Fruit fly (Drosophila melanogaster): Measurements from ENCODE around the gene tgo.

dm6 chr3R:9001720-9002240 lies 18.0 kb downstream of the tgo start:
- no peak for TF ChIP-seq bab2 (GFP tag; optimal IDR thresholded peaks at IDR 0.05)
- TF ChIP-seq Fer2 (tag; optimal IDR thresholded peaks at IDR 0.05), result no peak
- TF ChIP-seq Nf-YA (GFP tag; IDR thresholded peaks at IDR 0.05), result no peak

Measured in whole organism, embryonic.